Worm (Caenorhabditis elegans) whole organism, young adult: ENCODE measurements around the gene glb-30.
A peak's percentile ranks its signal among the peaks of the same experiment; 100 is the strongest.

Experiments
- B0035.1 ChIP-seq: sonication (generic microtip); optimal IDR thresholded peaks from 2 replicates; lab custom pipeline; 2016; ENCODE audit warnings: missing genetic modification characterization, mild to moderate bottlenecking, missing compliant biosample characterization, missing genotype, missing genetic modification reagents
- B0336.3 ChIP-seq: fragments of 200-800 bp; sonication (Bioruptor generic); IDR thresholded peaks from 2 replicates; pipeline ENCODE4 v1.3.6; 2022; ENCODE audit warnings: missing genetic modification characterization, missing compliant biosample characterization
- D2030.7 ChIP-seq: fragments of 200-800 bp; sonication (Bioruptor generic); IDR thresholded peaks from 2 replicates; pipeline ENCODE4 v1.3.6; 2022; ENCODE audit warnings: missing genetic modification reagents, missing genetic modification characterization, missing compliant biosample characterization
- F37B4.10 ChIP-seq: fragments of 200-800 bp; sonication (Bioruptor generic); IDR thresholded peaks from 2 replicates; pipeline ENCODE4 v1.3.6; 2022; ENCODE audit warnings: missing genetic modification characterization, missing compliant biosample characterization
- F39B2.1 ChIP-seq: fragments of 200-800 bp; sonication (Bioruptor generic); IDR thresholded peaks from 2 replicates; pipeline ENCODE4 v1.3.6; 2022; ENCODE audit warnings: missing genetic modification reagents, missing genetic modification characterization, missing compliant biosample characterization
- F57A8.1 ChIP-seq: fragments of 200-800 bp; sonication (Bioruptor generic); optimal IDR thresholded peaks from 2 replicates; lab custom pipeline; 2018; ENCODE audit warnings: mild to moderate bottlenecking, missing genetic modification characterization, moderate library complexity, missing compliant biosample characterization
- Y53G8AR.9 ChIP-seq: fragments of 200-800 bp; sonication (Bioruptor generic); conservative IDR thresholded peaks from 2 replicates; pipeline ENCODE4 v1.3.6; 2022; ENCODE audit warnings: missing genetic modification reagents, missing genetic modification characterization, missing compliant biosample characterization
- Y56A3A.18 ChIP-seq: fragments of 200-800 bp; sonication (Bioruptor generic); IDR thresholded peaks from 2 replicates; pipeline ENCODE4 v1.3.6; 2022; ENCODE audit warnings: missing genetic modification reagents, missing genetic modification characterization, missing compliant biosample characterization
- ama-1 ChIP-seq, 3 experiments: fragments of 150-350 bp in 1 of 3; sonication (generic microtip) in 2 of 3; optimal IDR thresholded peaks; 2 replicates each; lab custom pipeline; 2014 to 2018; ENCODE audit warnings: missing biosample characterization in 2 of 3, missing genetic modification characterization in 2 of 3, missing genetic modification reagents in 2 of 3
- aptf-2 ChIP-seq: fragments of 200-800 bp; sonication (Bioruptor generic); conservative IDR thresholded peaks from 2 replicates; pipeline ENCODE4 v1.3.6; 2022; ENCODE audit warnings: missing genetic modification reagents, missing genetic modification characterization, missing compliant biosample characterization
- atf-7 ChIP-seq: sonication (generic microtip); optimal IDR thresholded peaks from 2 replicates; lab custom pipeline; 2017; ENCODE audit warnings: mild to moderate bottlenecking, missing genetic modification characterization, missing compliant biosample characterization
- attf-6 ChIP-seq: fragments of 200-800 bp; sonication (Bioruptor generic); IDR thresholded peaks from 2 replicates; pipeline ENCODE4 v1.3.6; 2022; ENCODE audit warnings: missing genetic modification reagents, missing genetic modification characterization, missing compliant biosample characterization
- bed-2 ChIP-seq: fragments of 200-800 bp; sonication (Bioruptor generic); IDR thresholded peaks from 2 replicates; pipeline ENCODE4 v1.3.6; 2022; ENCODE audit warnings: missing genetic modification reagents, missing genetic modification characterization, missing compliant biosample characterization
- cebp-1 ChIP-seq, 2 experiments: fragments of 200-800 bp in 1 of 2; sonication (Bioruptor generic) in 1 of 2; sonication (generic microtip) in 1 of 2; IDR thresholded peaks in 1 of 2; optimal IDR thresholded peaks in 1 of 2; 2 replicates each; pipeline versions ENCODE4 v1.3.6 to Lab custom; 2017 to 2022; ENCODE audit warnings: missing compliant biosample characterization in 2 of 2, missing genetic modification characterization in 2 of 2, mild to moderate bottlenecking in 1 of 2, missing genetic modification reagents in 1 of 2, moderate library complexity in 1 of 2
- cebp-2 ChIP-seq: fragments of 200-800 bp; sonication (Bioruptor generic); IDR thresholded peaks from 2 replicates; pipeline ENCODE4 v1.3.6; 2022; ENCODE audit warnings: missing genetic modification characterization, missing compliant biosample characterization
- ceh-27 ChIP-seq: fragments of 200-800 bp; sonication (Bioruptor generic); optimal IDR thresholded peaks from 2 replicates; lab custom pipeline; 2018; ENCODE audit warnings: mild to moderate bottlenecking, missing genetic modification characterization, moderate library complexity, missing compliant biosample characterization
- ceh-79 ChIP-seq: sonication (generic microtip); optimal IDR thresholded peaks from 2 replicates; lab custom pipeline; 2017; ENCODE audit warnings: mild to moderate bottlenecking, missing genetic modification characterization, missing compliant biosample characterization
- chd-7 ChIP-seq: sonication (generic microtip); optimal IDR thresholded peaks from 2 replicates; lab custom pipeline; 2016; ENCODE audit warnings: mild to moderate bottlenecking, missing genetic modification characterization, moderate library complexity, missing compliant biosample characterization
- dox-1 ChIP-seq: fragments of 200-800 bp; sonication (Bioruptor generic); IDR thresholded peaks from 2 replicates; pipeline ENCODE4 v1.3.6; 2022; ENCODE audit warnings: missing genetic modification reagents, missing genetic modification characterization, missing compliant biosample characterization
- dpff-1 ChIP-seq: sonication (generic microtip); optimal IDR thresholded peaks from 2 replicates; lab custom pipeline; 2017; ENCODE audit warnings: mild to moderate bottlenecking, missing genetic modification characterization, missing compliant biosample characterization
- efl-1 ChIP-seq: fragments of 150-350 bp; optimal IDR thresholded peaks from 2 replicates; lab custom pipeline; 2014; ENCODE audit warnings: missing biosample characterization, missing genetic modification reagents, missing genetic modification characterization
- egl-18 ChIP-seq: fragments of 200-800 bp; sonication (Bioruptor generic); IDR thresholded peaks from 2 replicates; pipeline ENCODE4 v1.3.6; 2022; ENCODE audit warnings: missing genetic modification reagents, missing genetic modification characterization, missing compliant biosample characterization
- ekl-4 ChIP-seq: fragments of 200-800 bp; sonication (Bioruptor generic); IDR thresholded peaks from 2 replicates; pipeline ENCODE4 v1.3.6; 2022; ENCODE audit warnings: missing genetic modification reagents, missing genetic modification characterization, missing compliant biosample characterization
- fkh-3 ChIP-seq: sonication (generic microtip); optimal IDR thresholded peaks from 2 replicates; lab custom pipeline; 2016; ENCODE audit warnings: mild to moderate bottlenecking, missing genetic modification characterization, missing compliant biosample characterization
- hlh-26 ChIP-seq: fragments of 200-800 bp; sonication (Bioruptor generic); conservative IDR thresholded peaks from 2 replicates; pipeline ENCODE4 v1.3.6; 2022; ENCODE audit warnings: missing genetic modification reagents, missing genetic modification characterization, missing compliant biosample characterization
- hmg-1.2 ChIP-seq: fragments of 200-800 bp; sonication (Bioruptor generic); IDR thresholded peaks from 2 replicates; pipeline ENCODE4 v1.3.6; 2022; ENCODE audit warnings: missing genetic modification reagents, missing genetic modification characterization, missing compliant biosample characterization
- hmg-20 ChIP-seq: fragments of 200-800 bp; sonication (Bioruptor generic); IDR thresholded peaks from 2 replicates; pipeline ENCODE4 v1.3.6; 2022; ENCODE audit warnings: missing genetic modification reagents, missing genetic modification characterization, missing compliant biosample characterization
- lin-26 ChIP-seq: fragments of 200-800 bp; sonication (Bioruptor generic); IDR thresholded peaks from 2 replicates; pipeline ENCODE4 v1.3.6; 2022; ENCODE audit warnings: missing genetic modification reagents, missing genetic modification characterization, missing compliant biosample characterization
- lin-40 ChIP-seq: sonication (generic microtip); optimal IDR thresholded peaks from 2 replicates; lab custom pipeline; 2016; ENCODE audit warnings: missing genetic modification characterization, mild to moderate bottlenecking, missing compliant biosample characterization, missing genotype, missing genetic modification reagents
- lin-54 ChIP-seq: fragments of 200-800 bp; sonication (Bioruptor generic); optimal IDR thresholded peaks from 2 replicates; lab custom pipeline; 2018; ENCODE audit warnings: mild to moderate bottlenecking, missing genetic modification characterization, missing compliant biosample characterization
- lir-1 ChIP-seq: fragments of 200-800 bp; sonication (Bioruptor generic); conservative IDR thresholded peaks from 2 replicates; pipeline ENCODE4 v1.3.6; 2022; ENCODE audit warnings: missing genetic modification reagents, missing genetic modification characterization, missing compliant biosample characterization
- lsl-1 ChIP-seq: fragments of 200-800 bp; sonication (Bioruptor generic); optimal IDR thresholded peaks from 2 replicates; lab custom pipeline; 2018; ENCODE audit warnings: mild to moderate bottlenecking, missing genetic modification characterization, moderate library complexity, missing compliant biosample characterization
- madf-6 ChIP-seq: fragments of 200-800 bp; sonication (Bioruptor generic); IDR thresholded peaks from 2 replicates; pipeline ENCODE4 v1.3.6; 2022; ENCODE audit warnings: missing genetic modification reagents, missing genetic modification characterization, missing compliant biosample characterization
- madf-8 ChIP-seq: fragments of 200-800 bp; sonication (Bioruptor generic); conservative IDR thresholded peaks from 2 replicates; pipeline ENCODE4 v1.3.6; 2022; ENCODE audit warnings: missing genetic modification reagents, missing genetic modification characterization, missing compliant biosample characterization
- mel-28 ChIP-seq: sonication (generic microtip); optimal IDR thresholded peaks from 2 replicates; lab custom pipeline; 2016; ENCODE audit warnings: borderline replicate concordance, mild to moderate bottlenecking, missing genetic modification characterization, missing compliant biosample characterization
- nfya-1 ChIP-seq: sonication (generic microtip); optimal IDR thresholded peaks from 2 replicates; lab custom pipeline; 2017; ENCODE audit warnings: antibody characterized with exemption, missing compliant biosample characterization, missing genetic modification characterization, borderline replicate concordance; ENCODE audit not compliant: insufficient read depth
- nfya-2 ChIP-seq: fragments of 200-800 bp; sonication (Bioruptor generic); IDR thresholded peaks from 2 replicates; pipeline ENCODE4 v1.3.6; 2022; ENCODE audit warnings: missing genetic modification reagents, missing genetic modification characterization, missing compliant biosample characterization
- nfyb-1 ChIP-seq: fragments of 200-800 bp; sonication (Bioruptor generic); IDR thresholded peaks from 2 replicates; pipeline ENCODE4 v1.3.6; 2022; ENCODE audit warnings: missing genetic modification reagents, missing genetic modification characterization, missing compliant biosample characterization
- nhr-90 ChIP-seq: sonication (generic microtip); optimal IDR thresholded peaks from 2 replicates; lab custom pipeline; 2016; ENCODE audit warnings: missing genotype, mild to moderate bottlenecking, missing genetic modification characterization, missing compliant biosample characterization
- rcor-1 ChIP-seq: fragments of 200-800 bp; sonication (Bioruptor generic); IDR thresholded peaks from 2 replicates; pipeline ENCODE4 v1.3.6; 2022; ENCODE audit warnings: missing genetic modification reagents, missing genetic modification characterization, missing compliant biosample characterization
- repo-1 ChIP-seq: sonication (generic microtip); optimal IDR thresholded peaks from 2 replicates; lab custom pipeline; 2017; ENCODE audit warnings: mild to moderate bottlenecking, missing genetic modification characterization, missing compliant biosample characterization
- unc-130 ChIP-seq: sonication (generic microtip); optimal IDR thresholded peaks from 2 replicates; lab custom pipeline; 2016; ENCODE audit warnings: missing genetic modification reagents, missing genetic modification characterization, missing compliant biosample characterization
- ztf-18 ChIP-seq: sonication (generic microtip); optimal IDR thresholded peaks from 2 replicates; lab custom pipeline; 2016; ENCODE audit warnings: missing genotype, mild to moderate bottlenecking, missing genetic modification characterization, missing compliant biosample characterization
- ztf-25 ChIP-seq: fragments of 200-800 bp; sonication (Bioruptor generic); IDR thresholded peaks from 2 replicates; pipeline ENCODE4 v1.3.6; 2022; ENCODE audit warnings: missing genetic modification reagents, missing genetic modification characterization, missing compliant biosample characterization

The glb-30 gene

DNA sequence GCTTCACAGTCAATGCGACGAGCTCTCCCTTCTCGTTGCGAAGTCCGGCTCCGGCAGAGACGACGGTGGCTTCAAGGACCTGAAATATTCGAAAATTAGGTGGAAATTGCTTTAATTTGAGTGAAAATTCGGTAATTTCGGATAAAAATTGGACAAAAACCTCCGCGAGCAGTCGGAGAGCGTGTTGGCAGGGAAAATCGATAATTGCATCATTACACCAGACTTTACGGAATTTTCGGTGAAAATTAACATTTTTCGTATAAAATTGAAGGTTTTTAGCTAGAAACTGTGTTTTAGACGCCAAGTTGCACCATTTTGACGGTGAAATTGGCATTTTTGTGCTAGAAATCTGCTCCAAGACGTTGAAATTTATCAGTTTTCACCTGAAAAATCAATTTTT, 50.1 kb downstream of the glb-30 start:
- TF ChIP-seq mel-28, result no peak
- no peak for TF ChIP-seq madf-6 (GFP tag; lab: Robert Waterston, UW)
- TF ChIP-seq B0336.3, result no peak
- TF ChIP-seq lir-1 (GFP tag; lab: Robert Waterston, UW), result no peak

DNA sequence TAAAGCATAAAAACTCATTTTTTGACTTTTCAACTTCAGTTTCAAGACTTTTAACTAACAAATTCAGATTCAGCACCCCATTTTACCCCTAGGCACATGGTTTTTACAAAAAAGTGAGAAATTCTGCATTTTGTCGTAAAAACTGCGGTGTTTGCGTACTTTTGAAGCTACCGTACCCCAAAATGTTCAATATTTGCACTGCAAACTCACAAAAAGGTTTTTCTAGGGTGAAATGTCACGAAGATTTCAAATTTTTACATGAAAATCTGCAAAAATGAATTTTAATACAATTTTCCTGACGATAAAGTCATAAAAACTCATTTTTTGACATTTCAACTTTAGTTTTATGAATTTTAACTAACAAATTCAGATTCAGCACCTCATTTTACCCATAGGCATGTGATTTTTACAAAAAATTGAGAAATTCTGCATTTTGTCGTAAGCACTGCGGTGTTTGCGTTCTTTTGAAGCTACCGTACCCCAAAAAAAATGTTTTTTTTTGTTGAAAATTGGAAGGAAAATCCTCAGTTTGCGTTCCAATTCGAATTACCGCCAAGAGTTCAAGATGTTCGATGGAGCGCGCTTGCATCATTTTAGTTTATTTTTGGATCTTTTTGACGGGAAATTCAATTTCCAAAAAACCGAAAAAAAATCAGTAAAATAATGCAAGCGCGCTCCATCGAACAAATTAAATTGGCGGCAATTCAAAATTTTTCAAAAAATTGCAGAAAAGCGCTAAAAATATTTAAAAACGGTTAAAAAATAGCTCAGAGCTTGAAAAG, 52.0 kb downstream of the glb-30 start:
- TF ChIP-seq madf-8 (GFP tag; lab: Robert Waterston, UW) (0 out of 2 replicates have a peak, but pooled peaks have one; percentile 7), nfyb-1 (GFP tag; lab: Robert Waterston, UW) (peak; percentile 96), cebp-1 (GFP tag; IDR thresholded peaks at IDR 0.05; lab: Robert Waterston, UW) (0 out of 2 replicates have a peak, but pooled peaks have one; percentile 7), cebp-1 (tag; optimal IDR thresholded peaks at IDR 0.05; lab: Kevin White, UChicago) (peak; percentile 68), ceh-27 (no peak), madf-6 (GFP tag; lab: Robert Waterston, UW) (peak; percentile 63), hlh-26 (GFP tag; lab: Robert Waterston, UW) (no peak), B0035.1 (tag; lab: Kevin White, UChicago) (peak; percentile 44), egl-18 (GFP tag; lab: Robert Waterston, UW) (peak; percentile 68; the same call in 1 of the 2 replicates), lsl-1 (peak; percentile 55), atf-7 (tag; lab: Kevin White, UChicago) (peak; percentile 79), chd-7 (tag; lab: Kevin White, UChicago) (peak; percentile 89), Y53G8AR.9 (GFP tag; lab: Robert Waterston, UW) (peak; percentile 69), nhr-90 (peak; percentile 64), F37B4.10 (GFP tag; lab: Robert Waterston, UW) (no peak), F39B2.1 (no peak; the same call in 1 of the 2 replicates), Y56A3A.18 (GFP tag; lab: Robert Waterston, UW) (0 out of 2 replicates have a peak, but pooled peaks have one; percentile 29), D2030.7 (GFP tag; lab: Robert Waterston, UW) (peak; percentile 38; the same call in 1 of the 2 replicates), lin-26 (peak; percentile 44; the same call in 1 of the 2 replicates), nfya-1 (tag; lab: Kevin White, UChicago) (no peak), rcor-1 (GFP tag; lab: Robert Waterston, UW) (peak; percentile 47; the same call in 1 of the 2 replicates), bed-2 (GFP tag; lab: Robert Waterston, UW) (no peak), hmg-20 (no peak; the same call in 1 of the 2 replicates), fkh-3 (peak; percentile 83), unc-130 (GFP tag; lab: Kevin White, UChicago) (peak; percentile 47), nfya-2 (GFP tag; lab: Robert Waterston, UW) (peak; percentile 78), ama-1 (optimal IDR thresholded peaks at IDR 0.05; lab: Kevin White, UChicago) (peak; percentile 94), ama-1 (GFP tag; optimal IDR thresholded peaks at IDR 0.05; lab: Kevin White, UChicago) (no peak), attf-6 (GFP tag; lab: Robert Waterston, UW) (0 out of 2 replicates have a peak, but pooled peaks have one; percentile 37), dpff-1 (tag; lab: Kevin White, UChicago) (peak; percentile 92), lin-54 (peak; percentile 87), hmg-1.2 (GFP tag; lab: Robert Waterston, UW) (0 out of 2 replicates have a peak, but pooled peaks have one; percentile 36), aptf-2 (GFP tag; lab: Robert Waterston, UW) (no peak), repo-1 (tag; lab: Kevin White, UChicago) (peak; percentile 93), dox-1 (GFP tag; lab: Robert Waterston, UW) (peak; percentile 48), efl-1 (GFP tag; lab: Kevin White, UChicago) (peak; percentile 45), ztf-18 (tag; lab: Kevin White, UChicago) (peak; percentile 40), ceh-79 (tag; lab: Kevin White, UChicago) (peak; percentile 63), ekl-4 (GFP tag; lab: Robert Waterston, UW) (peak; percentile 80), lin-40 (peak; percentile 43), F57A8.1 (GFP tag; lab: Kevin White, UChicago) (no peak), ztf-25 (GFP tag; lab: Robert Waterston, UW) (peak; percentile 79), cebp-2 (GFP tag; lab: Robert Waterston, UW) (0 out of 2 replicates have a peak, but pooled peaks have one; percentile 4)
